Worm (Caenorhabditis elegans) whole organism, late embryonic: ENCODE measurements around the gene gly-3.
"Not testable (repeated sequence)": the region's sequence is repeated elsewhere in the genome, so short reads cannot be mapped to it uniquely, and the experiment has no call there.

ENCODE experiments used
- F13H6.1 ChIP-seq: sonication (generic microtip); optimal IDR thresholded peaks from 2 replicates; lab custom pipeline; 2016; ENCODE audit warnings: missing genetic modification characterization, missing compliant biosample characterization
- K02D7.2 ChIP-seq: sonication (generic microtip); optimal IDR thresholded peaks from 2 replicates; lab custom pipeline; 2017; ENCODE audit warnings: mild to moderate bottlenecking, missing genetic modification characterization, missing compliant biosample characterization
- ama-1 ChIP-seq: fragments of 150-350 bp; optimal IDR thresholded peaks from 2 replicates; lab custom pipeline; 2014
- ceh-22 ChIP-seq: sonication (generic microtip); optimal IDR thresholded peaks from 2 replicates; lab custom pipeline; 2017; ENCODE audit warnings: missing biosample characterization, missing genetic modification characterization
- ceh-31 ChIP-seq: sonication (generic microtip); optimal IDR thresholded peaks from 2 replicates; lab custom pipeline; 2016; ENCODE audit warnings: missing genetic modification characterization, missing compliant biosample characterization
- elt-2 ChIP-seq: sonication (generic microtip); optimal IDR thresholded peaks from 2 replicates; lab custom pipeline; 2016; ENCODE audit warnings: missing genetic modification reagents, missing genetic modification characterization, missing compliant biosample characterization
- ets-4 ChIP-seq: sonication (generic microtip); optimal IDR thresholded peaks from 2 replicates; lab custom pipeline; 2016; ENCODE audit warnings: missing genetic modification characterization, missing compliant biosample characterization
- hlh-15 ChIP-seq: sonication (generic microtip); optimal IDR thresholded peaks from 2 replicates; lab custom pipeline; 2016; ENCODE audit warnings: missing genetic modification characterization, missing compliant biosample characterization
- odd-2 ChIP-seq: sonication (generic microtip); optimal IDR thresholded peaks from 2 replicates; lab custom pipeline; 2017; ENCODE audit warnings: antibody characterized with exemption, mild to moderate bottlenecking, missing genetic modification characterization, missing compliant biosample characterization
- pat-9 ChIP-seq: fragments of 200-800 bp; sonication (Bioruptor generic); optimal IDR thresholded peaks from 2 replicates; lab custom pipeline; 2018; ENCODE audit warnings: mild to moderate bottlenecking, missing genetic modification characterization, moderate library complexity, missing compliant biosample characterization
- pqm-1 ChIP-seq: sonication (generic microtip); optimal IDR thresholded peaks from 2 replicates; lab custom pipeline; 2016; ENCODE audit warnings: missing genetic modification characterization, missing compliant biosample characterization
- sox-4 ChIP-seq: sonication (generic microtip); optimal IDR thresholded peaks from 2 replicates; lab custom pipeline; 2017; ENCODE audit warnings: mild to moderate bottlenecking, missing genetic modification characterization, inconsistent platforms, missing compliant biosample characterization
- tbx-7 ChIP-seq: sonication (generic microtip); optimal IDR thresholded peaks from 2 replicates; lab custom pipeline; 2016; ENCODE audit warnings: missing genotype, missing genetic modification characterization, missing compliant biosample characterization
- unc-55 ChIP-seq: sonication (generic microtip); optimal IDR thresholded peaks from 2 replicates; lab custom pipeline; 2017; ENCODE audit warnings: missing biosample characterization, missing genetic modification reagents, missing genetic modification characterization

DNA sequence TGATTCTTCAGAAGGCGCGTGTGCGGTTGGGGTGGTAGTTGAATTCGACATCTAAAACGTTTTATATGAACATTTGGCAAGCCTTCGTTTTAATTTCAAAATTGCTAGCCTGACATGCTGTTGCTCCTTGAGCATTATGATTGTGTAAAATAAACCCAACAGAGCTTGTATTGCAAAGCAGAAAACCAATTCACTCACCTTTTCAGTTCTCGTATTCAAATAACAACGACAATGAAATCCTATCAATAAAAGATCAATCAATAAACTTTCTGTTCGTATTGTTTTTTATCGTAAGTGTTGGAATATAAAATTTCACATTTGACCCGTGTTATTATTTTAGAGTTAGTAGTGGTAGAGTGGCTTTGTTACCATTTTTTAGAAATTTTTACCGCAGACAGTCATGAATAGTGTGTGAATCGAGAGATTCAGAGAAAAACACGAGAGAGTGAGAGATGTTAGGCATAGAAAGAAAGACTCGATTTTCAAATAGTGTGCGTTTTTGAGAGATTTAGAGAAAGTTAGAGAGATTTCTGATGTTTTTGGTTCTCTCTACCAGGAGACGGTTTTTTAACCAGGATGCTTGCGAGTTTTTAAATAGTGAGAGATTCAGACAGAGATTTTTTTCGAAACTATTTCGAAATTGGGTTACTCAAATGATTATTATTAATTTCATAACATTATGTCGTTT lies 41.5 kb upstream of the gly-3 start, which contains the start of gene F54H12.10:
- not testable (repeated sequence) for TF ChIP-seq ceh-31; hlh-15 (tag; lab: Kevin White, UChicago); ama-1; pat-9 (tag; lab: Kevin White, UChicago); tbx-7 (tag; lab: Kevin White, UChicago); ceh-22 (tag; lab: Kevin White, UChicago); ets-4 (tag; lab: Kevin White, UChicago); unc-55 (GFP tag; lab: Kevin White, UChicago); pqm-1; odd-2 (tag; lab: Kevin White, UChicago); K02D7.2 (tag; lab: Kevin White, UChicago); sox-4 (tag; lab: Kevin White, UChicago); elt-2 (tag; lab: Kevin White, UChicago); F13H6.1 (tag; lab: Kevin White, UChicago)
